Worm (Caenorhabditis elegans) whole organism, L3 larva: Measurements from ENCODE around the gene F40G9.18.
"Not testable (repeated sequence)": the region's sequence is repeated elsewhere in the genome, so short reads cannot be mapped to it uniquely, and the experiment has no call there.

Experiments used
- R02D3.7 ChIP-seq: fragments of 150-350 bp; optimal IDR thresholded peaks from 2 replicates; lab custom pipeline; 2014; ENCODE audit warnings: missing biosample characterization, missing genetic modification characterization
- ZK546.5 ChIP-seq: sonication (generic microtip); optimal IDR thresholded peaks from 2 replicates; lab custom pipeline; 2017; ENCODE audit warnings: missing biosample characterization, missing genetic modification characterization
- aly-2 ChIP-seq: fragments of 150-350 bp; optimal IDR thresholded peaks from 2 replicates; lab custom pipeline; 2014; ENCODE audit warnings: missing biosample characterization, missing genetic modification characterization
- ceh-16 ChIP-seq: sonication (generic microtip); optimal IDR thresholded peaks from 2 replicates; lab custom pipeline; 2017; ENCODE audit warnings: missing biosample characterization, missing genetic modification characterization
- ceh-28 ChIP-seq: fragments of 150-350 bp; optimal IDR thresholded peaks from 2 replicates; lab custom pipeline; 2014; ENCODE audit warnings: missing biosample characterization, missing genetic modification reagents, missing genetic modification characterization
- ceh-9 ChIP-seq: sonication (generic microtip); optimal IDR thresholded peaks from 2 replicates; lab custom pipeline; 2018; ENCODE audit warnings: missing biosample characterization, missing genetic modification characterization
- fkh-10 ChIP-seq: sonication (generic microtip); optimal IDR thresholded peaks from 2 replicates; lab custom pipeline; 2017; ENCODE audit warnings: missing biosample characterization, missing genetic modification reagents, missing genetic modification characterization
- jun-1 ChIP-seq: fragments of 150-350 bp; optimal IDR thresholded peaks from 2 replicates; lab custom pipeline; 2014; ENCODE audit warnings: missing biosample characterization, missing genetic modification reagents, missing genetic modification characterization
- nfya-1 ChIP-seq: sonication (generic microtip); optimal IDR thresholded peaks from 2 replicates; lab custom pipeline; 2017; ENCODE audit warnings: missing genetic modification characterization, mild to moderate bottlenecking, missing compliant biosample characterization, antibody characterized with exemption, moderate library complexity; ENCODE audit not compliant: insufficient read depth
- nhr-237 ChIP-seq: fragments of 150-350 bp; optimal IDR thresholded peaks from 2 replicates; lab custom pipeline; 2014; ENCODE audit warnings: missing biosample characterization, missing genetic modification characterization
- nhr-76 ChIP-seq: fragments of 150-350 bp; sonication (generic microtip); optimal IDR thresholded peaks from 5 replicates; lab custom pipeline; 2014; ENCODE audit warnings: missing biosample characterization, missing genetic modification characterization
- skn-1 ChIP-seq: fragments of 150-350 bp; optimal IDR thresholded peaks from 2 replicates; lab custom pipeline; 2014; ENCODE audit warnings: missing biosample characterization, missing genetic modification characterization
- unc-62 ChIP-seq: fragments of 150-350 bp; sonication (generic microtip); optimal IDR thresholded peaks from 4 replicates; lab custom pipeline; 2014; ENCODE audit warnings: missing biosample characterization, missing genetic modification reagents, missing genetic modification characterization

DNA sequence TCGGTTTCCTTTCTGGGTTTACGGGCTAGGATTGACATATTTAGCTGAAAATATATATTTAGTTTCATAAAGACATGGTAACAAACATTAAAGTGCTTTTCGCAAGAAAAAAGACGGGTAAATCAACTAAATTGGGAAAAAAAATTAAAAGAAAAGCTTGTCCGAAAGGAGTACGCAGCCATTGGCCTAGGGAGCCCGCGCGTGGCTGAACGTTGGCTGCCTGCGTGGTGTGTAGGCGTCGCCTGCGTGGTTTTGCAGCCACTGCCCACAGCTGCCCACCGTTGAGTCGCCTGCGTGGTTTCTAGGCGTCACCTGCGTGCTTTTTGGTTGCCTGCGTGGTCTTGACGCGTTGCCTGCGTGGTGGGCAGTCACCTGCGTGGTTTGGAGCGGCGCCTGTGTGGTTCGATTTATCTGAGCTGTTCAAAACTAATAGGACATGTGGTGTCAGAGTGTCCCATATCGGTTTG, 47.4 kb downstream of the F40G9.18 start, which contains the start of gene C29F9.12:
- TF ChIP-seq ceh-16 (tag; lab: Kevin White, UChicago); fkh-10; nfya-1 (tag; lab: Kevin White, UChicago); nhr-76 (tag; lab: Kevin White, UChicago); skn-1 (tag; lab: Kevin White, UChicago); ZK546.5; ceh-9 (tag; lab: Kevin White, UChicago); aly-2 (tag; lab: Kevin White, UChicago); jun-1; nhr-237; unc-62 (GFP tag; lab: Kevin White, UChicago); R02D3.7 (tag; lab: Kevin White, UChicago); ceh-28 (tag; lab: Kevin White, UChicago): not testable (repeated sequence)
